Worm (Caenorhabditis elegans): ENCODE measurements around the gene jmjd-4.
A peak's percentile ranks its signal among the peaks of the same experiment; 100 is the strongest.

Gene jmjd-4

ce11 chrIII:10355382-10355781 is 21.6 kb upstream of the jmjd-4 start, which contains the start of gene spp-1 (continued):
- no peak for TF ChIP-seq cebp-1 (GFP tag; IDR thresholded peaks at IDR 0.05)
- TF ChIP-seq cebp-1 (tag; optimal IDR thresholded peaks at IDR 0.05), result peak; percentile 33
- TF ChIP-seq atf-7 (tag; optimal IDR thresholded peaks at IDR 0.05), result peak; percentile 8

ce11 chrIII:10354591-10354990 is 20.8 kb upstream of the jmjd-4 start:
- TF ChIP-seq tlf-1 (GFP tag; optimal IDR thresholded peaks at IDR 0.05) (peak; percentile 29), madf-10 (tag; optimal IDR thresholded peaks at IDR 0.05) (peak; percentile 10), T07F8.4 (tag; optimal IDR thresholded peaks at IDR 0.05) (no peak), B0261.1 (tag; optimal IDR thresholded peaks at IDR 0.05) (no peak), somi-1 (GFP tag; optimal IDR thresholded peaks at IDR 0.05) (no peak), bed-1 (GFP tag; IDR thresholded peaks at IDR 0.05) (no peak)

ce11 chrIII:10353423-10353822 is 19.6 kb upstream of the jmjd-4 start:
- TF ChIP-seq aptf-3 (GFP tag; IDR thresholded peaks at IDR 0.05) (no peak), zfh-2 (GFP tag; conservative IDR thresholded peaks at IDR 0.05) (0 out of 2 replicates have a peak, but pooled peaks have one; percentile 54), somi-1 (GFP tag; optimal IDR thresholded peaks at IDR 0.05) (no peak)

DNA sequence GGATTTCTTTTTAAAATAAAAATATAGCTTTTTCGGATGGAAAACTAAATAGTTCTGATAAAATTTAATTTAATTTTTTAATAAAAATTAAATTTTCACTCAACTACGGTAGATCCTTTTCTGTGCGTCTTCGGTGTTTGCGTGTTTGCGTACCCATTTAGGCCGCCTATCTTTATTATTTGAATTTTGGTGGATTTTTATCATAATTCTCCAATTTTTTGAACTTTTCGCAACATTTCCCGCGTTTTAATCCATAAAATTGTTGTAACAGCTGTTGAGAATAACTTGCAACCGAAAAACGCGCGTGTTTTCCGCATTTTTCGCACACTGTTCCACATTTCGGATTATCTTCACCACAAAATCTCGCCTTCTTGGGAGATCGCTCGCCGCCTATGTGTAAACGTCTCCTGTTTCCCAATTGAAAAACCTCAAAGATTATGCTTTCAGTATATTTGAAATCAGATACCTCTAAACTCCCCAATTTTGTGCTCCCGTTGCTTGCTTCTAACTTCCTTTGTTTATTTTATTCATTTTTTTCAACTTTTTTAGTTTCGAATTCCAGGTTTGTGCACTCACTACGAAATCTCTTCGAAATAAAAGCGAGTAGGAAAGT is 17.9 kb upstream of the jmjd-4 start, which contains the start of gene T07C4.3:
Gene T07C4.3 (plus strand): TSS at position 563 of the 613 bp plus-strand sequence.
- TF ChIP-seq F22D6.2 (tag; optimal IDR thresholded peaks at IDR 0.05) (no peak), efl-1 (GFP tag; optimal IDR thresholded peaks at IDR 0.05) (peak; percentile 70), attf-5 (GFP tag; optimal IDR thresholded peaks at IDR 0.05) (no peak), tlf-1 (GFP tag; optimal IDR thresholded peaks at IDR 0.05) (peak; percentile 44), madf-10 (tag; optimal IDR thresholded peaks at IDR 0.05) (no peak), dpl-1 (GFP tag; optimal IDR thresholded peaks at IDR 0.05) (peak; percentile 32), xnd-1 (tag; optimal IDR thresholded peaks at IDR 0.05) (peak; percentile 28), pha-4 (tag; optimal IDR thresholded peaks at IDR 0.05) (no peak), Y79H2A.3 (GFP tag; conservative IDR thresholded peaks at IDR 0.05) (no peak), F33H1.4 (GFP tag; IDR thresholded peaks at IDR 0.05) (peak; percentile 49; the same call in 1 of the 2 replicates), lin-54 (GFP tag; optimal IDR thresholded peaks at IDR 0.05) (peak; percentile 33), C17E4.6 (GFP tag; IDR thresholded peaks at IDR 0.05) (no peak), fkh-3 (tag; optimal IDR thresholded peaks at IDR 0.05) (no peak), athp-1 (tag; optimal IDR thresholded peaks at IDR 0.05) (no peak), lin-40 (tag; optimal IDR thresholded peaks at IDR 0.05) (no peak), dpff-1 (tag; optimal IDR thresholded peaks at IDR 0.05) (no peak), sdz-38 (tag; optimal IDR thresholded peaks at IDR 0.05) (no peak), hsf-1 (GFP tag; IDR thresholded peaks at IDR 0.05) (0 out of 2 replicates have a peak, but pooled peaks have one; percentile 27), ztf-25 (GFP tag; IDR thresholded peaks at IDR 0.05) (no peak), ceh-40 (GFP tag; IDR thresholded peaks at IDR 0.05) (no peak), dox-1 (GFP tag; IDR thresholded peaks at IDR 0.05) (0 out of 2 replicates have a peak, but pooled peaks have one; percentile 19), B0019.2 (GFP tag; conservative IDR thresholded peaks at IDR 0.05) (peak; percentile 63; the same call in 1 of the 2 replicates), madf-6 (GFP tag; IDR thresholded peaks at IDR 0.05) (peak; percentile 79), nfyb-1 (GFP tag; IDR thresholded peaks at IDR 0.05) (no peak), F37B4.10 (GFP tag; IDR thresholded peaks at IDR 0.05) (no peak), somi-1 (GFP tag; optimal IDR thresholded peaks at IDR 0.05) (no peak), ceh-91 (GFP tag; IDR thresholded peaks at IDR 0.05) (peak; percentile 65), lsl-1 (GFP tag; optimal IDR thresholded peaks at IDR 0.05) (peak; percentile 83), madf-8 (GFP tag; conservative IDR thresholded peaks at IDR 0.05) (peak; percentile 59), D2030.7 (GFP tag; IDR thresholded peaks at IDR 0.05) (peak; percentile 71), nfya-1 (tag; optimal IDR thresholded peaks at IDR 0.05; ENCODE audit: borderline replicate concordance, insufficient read depth) (no peak)
